Worm (Caenorhabditis elegans) whole organism, L4 larva: ENCODE results near the gene F09E10.1.

Experiments used
- F10B5.3 ChIP-seq: sonication (generic microtip); optimal IDR thresholded peaks from 2 replicates; lab custom pipeline; 2016; ENCODE audit warnings: mild to moderate bottlenecking, missing genetic modification characterization, missing compliant biosample characterization
- F37D6.2 ChIP-seq: sonication (generic microtip); optimal IDR thresholded peaks from 2 replicates; lab custom pipeline; 2016; ENCODE audit warnings: mild to moderate bottlenecking, missing genetic modification characterization, missing compliant biosample characterization
- F44E2.7 ChIP-seq: fragments of 200-800 bp; sonication (Bioruptor generic); IDR thresholded peaks from 2 replicates; pipeline ENCODE4 v2.1.2; 2022; ENCODE audit warnings: missing genetic modification characterization, missing compliant biosample characterization
- T20F7.1 ChIP-seq: fragments of 200-800 bp; sonication (Bioruptor generic); optimal IDR thresholded peaks from 2 replicates; lab custom pipeline; 2018; ENCODE audit warnings: mild to moderate bottlenecking, missing genetic modification characterization, missing compliant biosample characterization
- T26A8.4 ChIP-seq: fragments of 200-800 bp; sonication (Bioruptor generic); IDR thresholded peaks from 2 replicates; pipeline ENCODE4 v1.3.6; 2022; ENCODE audit warnings: missing genetic modification characterization, missing compliant biosample characterization
- Y5F2A.4 ChIP-seq: fragments of 200-800 bp; sonication (Bioruptor generic); optimal IDR thresholded peaks from 2 replicates; lab custom pipeline; 2018; ENCODE audit warnings: mild to moderate bottlenecking, missing genetic modification characterization, missing compliant biosample characterization
- Y75B8A.6 ChIP-seq: fragments of 200-800 bp; sonication (Bioruptor generic); IDR thresholded peaks from 2 replicates; pipeline ENCODE4 v1.3.6; 2022; ENCODE audit warnings: missing genetic modification reagents, missing genetic modification characterization, missing compliant biosample characterization
- ZK337.2 ChIP-seq: fragments of 200-800 bp; sonication (Bioruptor generic); IDR thresholded peaks from 2 replicates; pipeline ENCODE4 v1.3.6; 2022; ENCODE audit warnings: missing genetic modification reagents, missing genetic modification characterization, missing compliant biosample characterization
- ZK546.5 ChIP-seq, 2 experiments: sonication (generic microtip); optimal IDR thresholded peaks; 2 replicates each; lab custom pipeline; 2017; ENCODE audit warnings: missing biosample characterization in 2 of 2, missing genetic modification characterization in 2 of 2
- arid-1 ChIP-seq: fragments of 200-800 bp; sonication (Bioruptor generic); conservative IDR thresholded peaks from 2 replicates; pipeline ENCODE4 v1.3.6; 2022; ENCODE audit warnings: missing genetic modification reagents, missing genetic modification characterization, missing compliant biosample characterization
- attf-4 ChIP-seq: sonication (generic microtip); optimal IDR thresholded peaks from 3 replicates; lab custom pipeline; 2017; ENCODE audit warnings: missing biosample characterization, missing genetic modification characterization
- ceh-32 ChIP-seq: sonication (generic microtip); optimal IDR thresholded peaks from 2 replicates; lab custom pipeline; 2016; ENCODE audit warnings: mild to moderate bottlenecking, missing genetic modification characterization, missing compliant biosample characterization; ENCODE audit not compliant: poor library complexity
- cey-2 ChIP-seq: sonication (generic microtip); optimal IDR thresholded peaks from 3 replicates; lab custom pipeline; 2017; ENCODE audit warnings: missing genetic modification characterization, mild to moderate bottlenecking, missing compliant biosample characterization, antibody characterized with exemption, borderline replicate concordance; ENCODE audit not compliant: insufficient read depth
- ctbp-1 ChIP-seq: fragments of 200-800 bp; sonication (Bioruptor generic); IDR thresholded peaks from 2 replicates; pipeline ENCODE4 v1.3.6; 2022; ENCODE audit warnings: missing genetic modification reagents, missing genetic modification characterization, missing compliant biosample characterization
- daf-12 ChIP-seq: fragments of 150-350 bp; optimal IDR thresholded peaks from 2 replicates; lab custom pipeline; 2014; ENCODE audit warnings: missing biosample characterization, missing genetic modification reagents, missing genetic modification characterization
- daf-16 ChIP-seq, 3 experiments: sonication (generic microtip); optimal IDR thresholded peaks; 2 replicates each; lab custom pipeline; 2016 to 2017; ENCODE audit warnings: missing genetic modification characterization in 3 of 3, missing genetic modification reagents in 3 of 3, mild to moderate bottlenecking in 2 of 3, missing compliant biosample characterization in 2 of 3, missing biosample characterization in 1 of 3, moderate library complexity in 1 of 3
- dmd-6 ChIP-seq: fragments of 200-800 bp; sonication (Bioruptor generic); IDR thresholded peaks from 2 replicates; pipeline ENCODE4 v1.3.6; 2022; ENCODE audit warnings: missing genetic modification reagents, missing genetic modification characterization, missing compliant biosample characterization
- dmd-8 ChIP-seq: fragments of 200-800 bp; sonication (Bioruptor generic); IDR thresholded peaks from 2 replicates; pipeline ENCODE4 v1.3.6; 2022; ENCODE audit warnings: missing genetic modification characterization, missing compliant biosample characterization
- dpl-1 ChIP-seq: fragments of 150-350 bp; optimal IDR thresholded peaks from 2 replicates; lab custom pipeline; 2014; ENCODE audit warnings: missing biosample characterization, missing genetic modification reagents, missing genetic modification characterization
- egl-27 ChIP-seq: sonication (generic microtip); optimal IDR thresholded peaks from 3 replicates; lab custom pipeline; 2017; ENCODE audit warnings: missing biosample characterization, missing genetic modification reagents, missing genetic modification characterization
- fkh-10 ChIP-seq: fragments of 150-350 bp; optimal IDR thresholded peaks from 2 replicates; lab custom pipeline; 2014; ENCODE audit warnings: missing biosample characterization, missing genetic modification reagents, missing genetic modification characterization
- gei-8 ChIP-seq: fragments of 200-800 bp; sonication (Bioruptor generic); optimal IDR thresholded peaks from 2 replicates; lab custom pipeline; 2018; ENCODE audit warnings: mild to moderate bottlenecking, missing genetic modification characterization, missing compliant biosample characterization
- jun-1 ChIP-seq: fragments of 150-350 bp; optimal IDR thresholded peaks from 2 replicates; lab custom pipeline; 2014; ENCODE audit warnings: missing biosample characterization, missing genetic modification reagents, missing genetic modification characterization
- lin-15B ChIP-seq: fragments of 150-350 bp; sonication (generic microtip); optimal IDR thresholded peaks from 3 replicates; lab custom pipeline; 2014; ENCODE audit warnings: missing biosample characterization, missing genetic modification characterization
- lin-39 ChIP-seq: fragments of 150-350 bp; optimal IDR thresholded peaks from 2 replicates; lab custom pipeline; 2014; ENCODE audit warnings: missing biosample characterization, missing genetic modification reagents, missing genetic modification characterization
- lsy-2 ChIP-seq, 2 experiments: fragments of 150-350 bp in 1 of 2; sonication (generic microtip) in 1 of 2; optimal IDR thresholded peaks; 2 replicates each; lab custom pipeline; 2014 to 2017; ENCODE audit warnings: missing biosample characterization in 2 of 2, missing genetic modification characterization in 2 of 2
- mdl-1 ChIP-seq, 2 experiments: fragments of 150-350 bp in 1 of 2; sonication (generic microtip) in 1 of 2; optimal IDR thresholded peaks; 2 replicates each; lab custom pipeline; 2014 to 2017; ENCODE audit warnings: missing biosample characterization in 2 of 2, missing genetic modification characterization in 2 of 2
- mdt-29 ChIP-seq: fragments of 200-800 bp; sonication (Bioruptor generic); IDR thresholded peaks from 2 replicates; pipeline ENCODE4 v1.3.6; 2022; ENCODE audit warnings: missing genetic modification reagents, missing genetic modification characterization, missing compliant biosample characterization
- mes-2 ChIP-seq: sonication (generic microtip); optimal IDR thresholded peaks from 2 replicates; lab custom pipeline; 2016; ENCODE audit warnings: missing genotype, mild to moderate bottlenecking, missing genetic modification characterization, missing compliant biosample characterization; ENCODE audit not compliant: poor library complexity, severe bottlenecking
- nhr-25 ChIP-seq: sonication (generic microtip); optimal IDR thresholded peaks from 2 replicates; lab custom pipeline; 2017; ENCODE audit warnings: missing genetic modification characterization, mild to moderate bottlenecking, missing compliant biosample characterization, antibody characterized with exemption, moderate library complexity, borderline replicate concordance; ENCODE audit not compliant: insufficient read depth
- nhr-48 ChIP-seq: sonication (generic microtip); optimal IDR thresholded peaks from 2 replicates; lab custom pipeline; 2016; ENCODE audit warnings: mild to moderate bottlenecking, missing genetic modification characterization, missing compliant biosample characterization
- pha-4 ChIP-seq, 2 experiments: fragments of 150-350 bp in 1 of 2; fragments of 200-800 bp in 1 of 2; sonication (Bioruptor generic) in 1 of 2; IDR thresholded peaks in 1 of 2; optimal IDR thresholded peaks in 1 of 2; 2 replicates each; pipeline versions ENCODE4 v1.3.6 to Lab custom; 2014 to 2022; ENCODE audit warnings: missing genetic modification characterization in 2 of 2, missing genetic modification reagents in 2 of 2, missing biosample characterization in 1 of 2, missing compliant biosample characterization in 1 of 2
- rbr-2 ChIP-seq: sonication (generic microtip); optimal IDR thresholded peaks from 2 replicates; lab custom pipeline; 2016; ENCODE audit warnings: missing genotype, missing genetic modification characterization, missing compliant biosample characterization
- sdz-12 ChIP-seq: fragments of 200-800 bp; sonication (Bioruptor generic); optimal IDR thresholded peaks from 2 replicates; lab custom pipeline; 2018; ENCODE audit warnings: mild to moderate bottlenecking, missing genetic modification characterization, missing compliant biosample characterization
- set-16 ChIP-seq: fragments of 200-800 bp; sonication (Bioruptor generic); IDR thresholded peaks from 2 replicates; pipeline ENCODE4 v1.3.6; 2022; ENCODE audit warnings: missing genetic modification reagents, missing genetic modification characterization, missing compliant biosample characterization
- snpc-1.2 ChIP-seq: fragments of 200-800 bp; sonication (Bioruptor generic); IDR thresholded peaks from 2 replicates; pipeline ENCODE4 v1.3.6; 2022; ENCODE audit warnings: missing genetic modification reagents, missing genetic modification characterization, missing compliant biosample characterization
- spr-3 ChIP-seq: fragments of 200-800 bp; sonication (Bioruptor generic); optimal IDR thresholded peaks from 2 replicates; lab custom pipeline; 2018; ENCODE audit warnings: mild to moderate bottlenecking, missing genetic modification characterization, missing compliant biosample characterization
- tra-1 ChIP-seq: fragments of 200-800 bp; sonication (Bioruptor generic); IDR thresholded peaks from 2 replicates; pipeline ENCODE4 v1.3.6; 2022; ENCODE audit warnings: missing genetic modification reagents, missing genetic modification characterization, missing compliant biosample characterization
- unc-130 ChIP-seq: sonication (generic microtip); optimal IDR thresholded peaks from 2 replicates; lab custom pipeline; 2016; ENCODE audit warnings: missing genetic modification reagents, missing genetic modification characterization, missing compliant biosample characterization
- unc-62 ChIP-seq, 3 experiments: fragments of 150-350 bp in 1 of 3; sonication (generic microtip); optimal IDR thresholded peaks in 2 of 3; peaks in 1 of 3; 1 replicate in 1 of 3; 2 replicates in 2 of 3; lab custom pipeline; 2014 to 2017; ENCODE audit warnings: missing biosample characterization in 3 of 3, missing genetic modification characterization in 3 of 3, missing genetic modification reagents in 3 of 3, missing genotype in 1 of 3
- zag-1 ChIP-seq: fragments of 150-350 bp; optimal IDR thresholded peaks from 2 replicates; lab custom pipeline; 2014; ENCODE audit warnings: missing biosample characterization, missing genetic modification characterization
- zfp-2 ChIP-seq: sonication (generic microtip); optimal IDR thresholded peaks from 2 replicates; lab custom pipeline; 2016; ENCODE audit warnings: mild to moderate bottlenecking, missing genetic modification characterization, missing compliant biosample characterization
- zfp-3 ChIP-seq: fragments of 200-800 bp; sonication (Bioruptor generic); conservative IDR thresholded peaks from 2 replicates; pipeline ENCODE4 v1.3.6; 2022; ENCODE audit warnings: missing genetic modification reagents, missing genetic modification characterization, missing compliant biosample characterization
- ztf-11 ChIP-seq: fragments of 150-350 bp; optimal IDR thresholded peaks from 2 replicates; lab custom pipeline; 2014; ENCODE audit warnings: missing biosample characterization, missing genetic modification characterization

The F09E10.1 gene

DNA sequence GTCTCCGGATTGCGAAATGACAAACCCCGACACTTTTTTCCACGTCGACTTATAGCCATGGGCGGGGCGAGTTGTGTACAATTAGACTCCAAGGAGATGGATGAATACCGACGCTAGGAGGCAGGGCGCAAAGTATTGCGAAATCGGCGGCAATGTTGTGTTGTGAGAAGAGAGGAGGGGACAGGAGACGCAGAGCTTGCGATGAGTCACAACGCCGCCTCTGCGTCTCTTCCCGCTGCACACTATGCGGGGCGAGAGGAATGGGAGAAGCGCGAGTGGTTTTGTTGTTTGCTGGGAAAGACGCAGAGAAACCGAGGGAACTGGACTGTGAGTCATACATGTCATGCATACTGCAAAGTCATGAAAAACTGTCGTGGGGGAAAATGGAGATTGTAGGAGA, 48.2 kb upstream of the F09E10.1 start (continued):
- TF ChIP-seq pha-4 (GFP tag; IDR thresholded peaks at IDR 0.05; lab: Robert Waterston, UW) (peak; percentile 93), pha-4 (tag; optimal IDR thresholded peaks at IDR 0.05; lab: Kevin White, UChicago) (peak; percentile 82), daf-12 (no peak), dmd-8 (GFP tag; lab: Robert Waterston, UW) (peak; percentile 61; the same call in 1 of the 2 replicates), sdz-12 (GFP tag; lab: Kevin White, UChicago) (no peak), unc-130 (GFP tag; lab: Kevin White, UChicago) (no peak), cey-2 (tag; lab: Kevin White, UChicago) (peak; percentile 2), jun-1 (peak; percentile 96), ZK546.5 (tag; optimal IDR thresholded peaks at IDR 0.05; lab: Kevin White, UChicago) (no peak), F10B5.3 (peak; percentile 59), lin-15B (tag; lab: Kevin White, UChicago) (no peak), dmd-6 (GFP tag; lab: Robert Waterston, UW) (peak; percentile 96), zag-1 (tag; lab: Kevin White, UChicago) (no peak), Y75B8A.6 (GFP tag; lab: Robert Waterston, UW) (0 out of 2 replicates have a peak, but pooled peaks have one; percentile 8), T26A8.4 (peak; percentile 88), set-16 (GFP tag; lab: Robert Waterston, UW) (peak; percentile 94), gei-8 (GFP tag; lab: Kevin White, UChicago) (peak; percentile 60), fkh-10 (GFP tag; lab: Kevin White, UChicago) (peak; percentile 45), F37D6.2 (peak; percentile 78), zfp-3 (GFP tag; lab: Robert Waterston, UW) (0 out of 2 replicates have a peak, but pooled peaks have one; percentile 22), spr-3 (GFP tag; lab: Kevin White, UChicago) (peak; percentile 50), dpl-1 (peak; percentile 41), mdl-1 (tag; optimal IDR thresholded peaks at IDR 0.05; lab: Kevin White, UChicago) (peak; percentile 84 to 95), Y5F2A.4 (GFP tag; lab: Kevin White, UChicago) (no peak), lsy-2 (tag; optimal IDR thresholded peaks at IDR 0.05; lab: Kevin White, UChicago) (peak; percentile 63 to 82), ztf-11 (tag; lab: Kevin White, UChicago) (no peak)
- TF ChIP-seq, all 104 proteins: peak for 68

DNA sequence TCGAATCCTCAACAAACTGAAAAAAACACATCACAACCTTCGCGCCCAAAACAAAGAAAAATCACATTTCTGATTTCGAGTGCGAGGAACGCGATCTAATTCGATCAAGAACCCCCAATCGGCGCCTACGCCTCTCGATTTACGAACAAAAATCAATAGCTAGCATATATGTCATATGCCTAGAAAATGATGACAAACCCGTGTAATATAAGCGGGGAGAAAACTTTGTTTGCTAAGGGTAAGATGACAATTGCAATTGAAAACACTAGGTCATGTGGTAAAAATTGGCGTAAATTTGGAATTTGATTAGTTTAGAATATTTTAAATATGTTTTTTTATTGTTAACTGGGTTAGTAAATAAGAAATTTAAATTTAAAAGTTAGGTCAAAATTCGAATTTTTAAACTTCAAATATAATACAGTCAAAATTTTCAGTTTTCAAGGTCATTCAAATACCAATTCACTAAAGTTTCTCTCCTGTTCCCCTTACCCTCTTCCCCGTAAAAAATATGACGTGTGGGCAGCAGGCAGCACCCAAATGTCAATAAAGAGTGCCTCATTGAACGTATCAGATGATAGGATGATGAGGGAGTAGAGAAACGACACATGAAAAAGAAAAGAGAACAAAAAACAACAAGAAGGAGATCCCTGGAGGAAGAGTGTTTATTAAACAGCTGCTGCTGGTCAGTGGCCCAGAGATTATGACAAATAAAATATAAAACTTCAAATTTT, 46.1 kb upstream of the F09E10.1 start:
- no peak for TF ChIP-seq set-16 (GFP tag; lab: Robert Waterston, UW)
- TF ChIP-seq rbr-2 (tag; lab: Kevin White, UChicago): no peak
- peak in 1 of 2 experiments; percentile 90 for TF ChIP-seq unc-62 (GFP tag; optimal IDR thresholded peaks at IDR 0.05 in 1 of 2; lab: Kevin White, UChicago)
- TF ChIP-seq unc-62 (tag; optimal IDR thresholded peaks at IDR 0.05; lab: Kevin White, UChicago): no peak
- no peak for TF ChIP-seq unc-130 (GFP tag; lab: Kevin White, UChicago)
- TF ChIP-seq dmd-6 (GFP tag; lab: Robert Waterston, UW): peak; percentile 51
- TF ChIP-seq tra-1 (GFP tag; lab: Robert Waterston, UW): no peak
- TF ChIP-seq F37D6.2: no peak
- no peak for TF ChIP-seq cey-2 (tag; lab: Kevin White, UChicago)
- TF ChIP-seq F44E2.7 (GFP tag; lab: Robert Waterston, UW): no peak
- TF ChIP-seq attf-4 (tag; lab: Kevin White, UChicago): no peak
- no peak for TF ChIP-seq egl-27
- TF ChIP-seq dmd-8 (GFP tag; lab: Robert Waterston, UW): no peak
- TF ChIP-seq nhr-25 (tag; lab: Kevin White, UChicago): peak; percentile 45
- no peak for TF ChIP-seq arid-1 (GFP tag; lab: Robert Waterston, UW)
- TF ChIP-seq mes-2: peak; percentile 62
- TF ChIP-seq mdt-29 (GFP tag; lab: Robert Waterston, UW): no peak
- no peak for TF ChIP-seq ZK337.2 (GFP tag; lab: Robert Waterston, UW)
- TF ChIP-seq snpc-1.2 (GFP tag; lab: Robert Waterston, UW): no peak
- TF ChIP-seq Y75B8A.6 (GFP tag; lab: Robert Waterston, UW): no peak
- no peak for TF ChIP-seq zfp-2 (tag; lab: Kevin White, UChicago)
- TF ChIP-seq pha-4 (GFP tag; IDR thresholded peaks at IDR 0.05; lab: Robert Waterston, UW): no peak
- TF ChIP-seq pha-4 (tag; optimal IDR thresholded peaks at IDR 0.05; lab: Kevin White, UChicago): peak; percentile 98
- no peak for TF ChIP-seq lin-39
- TF ChIP-seq ceh-32 (tag; lab: Kevin White, UChicago): no peak
- no peak for TF ChIP-seq ctbp-1 (GFP tag; lab: Robert Waterston, UW)
- peak; percentile 0 for TF ChIP-seq T20F7.1 (GFP tag; lab: Kevin White, UChicago)
- peak in 1 of 2 experiments; percentile 85 for TF ChIP-seq daf-16 (GFP tag; optimal IDR thresholded peaks at IDR 0.05; lab: Kevin White, UChicago)
- TF ChIP-seq daf-16 (tag; optimal IDR thresholded peaks at IDR 0.05; lab: Kevin White, UChicago): peak; percentile 53
- peak; percentile 44 for TF ChIP-seq nhr-48 (tag; lab: Kevin White, UChicago)
